Worm (Caenorhabditis elegans) whole organism, L4 larva: ENCODE data around the gene fcmt-1.

Source experiments
- D1046.2 ChIP-seq: fragments of 200-800 bp; sonication (Bioruptor generic); IDR thresholded peaks from 2 replicates; pipeline ENCODE4 v1.3.6; 2022; ENCODE audit warnings: missing genetic modification characterization, missing compliant biosample characterization
- T26A8.4 ChIP-seq: fragments of 200-800 bp; sonication (Bioruptor generic); IDR thresholded peaks from 2 replicates; pipeline ENCODE4 v1.3.6; 2022; ENCODE audit warnings: missing genetic modification characterization, missing compliant biosample characterization
- ZK546.5 ChIP-seq, 2 experiments: sonication (generic microtip); optimal IDR thresholded peaks; 2 replicates each; lab custom pipeline; 2017; ENCODE audit warnings: missing biosample characterization in 2 of 2, missing genetic modification characterization in 2 of 2
- aha-1 ChIP-seq: fragments of 150-350 bp; peaks from one replicate; lab custom pipeline; 2014; ENCODE audit warnings: missing biosample characterization, missing genetic modification characterization
- aly-2 ChIP-seq: sonication (generic microtip); optimal IDR thresholded peaks from 2 replicates; lab custom pipeline; 2018; ENCODE audit warnings: missing biosample characterization, missing genetic modification characterization
- ctbp-1 ChIP-seq: fragments of 200-800 bp; sonication (Bioruptor generic); IDR thresholded peaks from 2 replicates; pipeline ENCODE4 v1.3.6; 2022; ENCODE audit warnings: missing genetic modification reagents, missing genetic modification characterization, missing compliant biosample characterization
- daf-12 ChIP-seq: fragments of 150-350 bp; optimal IDR thresholded peaks from 2 replicates; lab custom pipeline; 2014; ENCODE audit warnings: missing biosample characterization, missing genetic modification reagents, missing genetic modification characterization
- daf-19 ChIP-seq: fragments of 200-800 bp; sonication (Bioruptor generic); conservative IDR thresholded peaks from 2 replicates; pipeline ENCODE4 v1.3.6; 2022; ENCODE audit warnings: missing genetic modification characterization, missing compliant biosample characterization
- dpl-1 ChIP-seq: fragments of 150-350 bp; optimal IDR thresholded peaks from 2 replicates; lab custom pipeline; 2014; ENCODE audit warnings: missing biosample characterization, missing genetic modification reagents, missing genetic modification characterization
- dve-1 ChIP-seq: sonication (generic microtip); optimal IDR thresholded peaks from 2 replicates; lab custom pipeline; 2017; ENCODE audit warnings: antibody characterized with exemption, mild to moderate bottlenecking, missing genetic modification characterization, missing compliant biosample characterization; ENCODE audit not compliant: insufficient read depth
- egl-43 ChIP-seq: fragments of 200-800 bp; sonication (Bioruptor generic); IDR thresholded peaks from 2 replicates; pipeline ENCODE4 v1.3.6; 2022; ENCODE audit warnings: missing genetic modification reagents, missing genetic modification characterization, missing compliant biosample characterization
- fkh-10 ChIP-seq: fragments of 150-350 bp; optimal IDR thresholded peaks from 2 replicates; lab custom pipeline; 2014; ENCODE audit warnings: missing biosample characterization, missing genetic modification reagents, missing genetic modification characterization
- fos-1 ChIP-seq: fragments of 150-350 bp; optimal IDR thresholded peaks from 2 replicates; lab custom pipeline; 2014; ENCODE audit warnings: missing biosample characterization, missing genetic modification characterization
- gei-8 ChIP-seq: fragments of 200-800 bp; sonication (Bioruptor generic); optimal IDR thresholded peaks from 2 replicates; lab custom pipeline; 2018; ENCODE audit warnings: mild to moderate bottlenecking, missing genetic modification characterization, missing compliant biosample characterization
- hif-1 ChIP-seq, 2 experiments: sonication (generic microtip); optimal IDR thresholded peaks; 2 replicates each; lab custom pipeline; 2016 to 2017; ENCODE audit warnings: missing compliant biosample characterization in 2 of 2, missing genetic modification characterization in 2 of 2, missing genetic modification reagents in 2 of 2, missing genotype in 2 of 2, mild to moderate bottlenecking in 1 of 2
- hlh-11 ChIP-seq: fragments of 200-800 bp; sonication (Bioruptor generic); optimal IDR thresholded peaks from 2 replicates; lab custom pipeline; 2018; ENCODE audit warnings: mild to moderate bottlenecking, missing genetic modification characterization, missing compliant biosample characterization
- hmg-1.1 ChIP-seq: fragments of 200-800 bp; sonication (Bioruptor generic); IDR thresholded peaks from 2 replicates; pipeline ENCODE4 v1.3.6; 2022; ENCODE audit warnings: missing genetic modification reagents, missing genetic modification characterization, missing compliant biosample characterization
- lin-13 ChIP-seq: fragments of 150-350 bp; optimal IDR thresholded peaks from 2 replicates; lab custom pipeline; 2014; ENCODE audit warnings: missing biosample characterization, missing genetic modification reagents, missing genetic modification characterization
- lin-15B ChIP-seq: fragments of 150-350 bp; sonication (generic microtip); optimal IDR thresholded peaks from 3 replicates; lab custom pipeline; 2014; ENCODE audit warnings: missing biosample characterization, missing genetic modification characterization
- lin-38 ChIP-seq: fragments of 200-800 bp; sonication (Bioruptor generic); IDR thresholded peaks from 2 replicates; pipeline ENCODE4 v1.3.6; 2022; ENCODE audit warnings: missing genetic modification reagents, missing genetic modification characterization, missing compliant biosample characterization
- lsy-2 ChIP-seq, 2 experiments: fragments of 150-350 bp in 1 of 2; sonication (generic microtip) in 1 of 2; optimal IDR thresholded peaks; 2 replicates each; lab custom pipeline; 2014 to 2017; ENCODE audit warnings: missing biosample characterization in 2 of 2, missing genetic modification characterization in 2 of 2
- mdl-1 ChIP-seq, 2 experiments: fragments of 150-350 bp in 1 of 2; sonication (generic microtip) in 1 of 2; optimal IDR thresholded peaks; 2 replicates each; lab custom pipeline; 2014 to 2017; ENCODE audit warnings: missing biosample characterization in 2 of 2, missing genetic modification characterization in 2 of 2
- mep-1 ChIP-seq: fragments of 150-350 bp; sonication (generic microtip); optimal IDR thresholded peaks from 3 replicates; lab custom pipeline; 2014; ENCODE audit warnings: missing biosample characterization, missing genetic modification characterization
- mes-2 ChIP-seq: sonication (generic microtip); optimal IDR thresholded peaks from 2 replicates; lab custom pipeline; 2016; ENCODE audit warnings: missing genotype, mild to moderate bottlenecking, missing genetic modification characterization, missing compliant biosample characterization; ENCODE audit not compliant: poor library complexity, severe bottlenecking
- nhr-10 ChIP-seq: fragments of 150-350 bp; optimal IDR thresholded peaks from 2 replicates; lab custom pipeline; 2014; ENCODE audit warnings: missing biosample characterization, missing genetic modification characterization
- nhr-11 ChIP-seq: fragments of 150-350 bp; optimal IDR thresholded peaks from 2 replicates; lab custom pipeline; 2014; ENCODE audit warnings: missing biosample characterization, missing genetic modification characterization
- nhr-111 ChIP-seq: fragments of 200-800 bp; sonication (Bioruptor generic); optimal IDR thresholded peaks from 2 replicates; lab custom pipeline; 2018; ENCODE audit warnings: mild to moderate bottlenecking, missing genetic modification characterization, missing compliant biosample characterization
- nhr-237 ChIP-seq: sonication (generic microtip); optimal IDR thresholded peaks from 2 replicates; lab custom pipeline; 2017; ENCODE audit warnings: missing biosample characterization, missing genetic modification characterization
- nhr-28 ChIP-seq: fragments of 150-350 bp; optimal IDR thresholded peaks from 2 replicates; lab custom pipeline; 2014; ENCODE audit warnings: missing biosample characterization, missing genetic modification characterization
- nhr-41 ChIP-seq: fragments of 200-800 bp; sonication (Bioruptor generic); IDR thresholded peaks from 2 replicates; pipeline ENCODE4 v1.3.6; 2022; ENCODE audit warnings: missing genetic modification reagents, missing genetic modification characterization, missing compliant biosample characterization
- nhr-48 ChIP-seq: sonication (generic microtip); optimal IDR thresholded peaks from 2 replicates; lab custom pipeline; 2016; ENCODE audit warnings: mild to moderate bottlenecking, missing genetic modification characterization, missing compliant biosample characterization
- nhr-6 ChIP-seq: fragments of 150-350 bp; optimal IDR thresholded peaks from 2 replicates; lab custom pipeline; 2014; ENCODE audit warnings: missing biosample characterization, missing genetic modification characterization
- nhr-77 ChIP-seq: fragments of 150-350 bp; optimal IDR thresholded peaks from 2 replicates; lab custom pipeline; 2014; ENCODE audit warnings: missing biosample characterization, missing genetic modification characterization
- php-3 ChIP-seq: fragments of 200-800 bp; sonication (Bioruptor generic); IDR thresholded peaks from 2 replicates; pipeline ENCODE4 v1.3.6; 2022; ENCODE audit warnings: missing genetic modification reagents, missing genetic modification characterization, missing compliant biosample characterization
- pqm-1 ChIP-seq: sonication (generic microtip); optimal IDR thresholded peaks from 2 replicates; lab custom pipeline; 2017; ENCODE audit warnings: missing biosample characterization, missing genetic modification characterization
- rbr-2 ChIP-seq: sonication (generic microtip); optimal IDR thresholded peaks from 2 replicates; lab custom pipeline; 2016; ENCODE audit warnings: missing genotype, missing genetic modification characterization, missing compliant biosample characterization
- saeg-2 ChIP-seq: fragments of 200-800 bp; sonication (Bioruptor generic); IDR thresholded peaks from 2 replicates; pipeline ENCODE4 v1.3.6; 2022; ENCODE audit warnings: missing genetic modification reagents, missing genetic modification characterization, missing compliant biosample characterization
- set-16 ChIP-seq: fragments of 200-800 bp; sonication (Bioruptor generic); IDR thresholded peaks from 2 replicates; pipeline ENCODE4 v1.3.6; 2022; ENCODE audit warnings: missing genetic modification reagents, missing genetic modification characterization, missing compliant biosample characterization
- skn-1 ChIP-seq: fragments of 150-350 bp; optimal IDR thresholded peaks from 2 replicates; lab custom pipeline; 2014; ENCODE audit warnings: missing biosample characterization, missing genetic modification characterization
- snpc-1.2 ChIP-seq: fragments of 200-800 bp; sonication (Bioruptor generic); IDR thresholded peaks from 2 replicates; pipeline ENCODE4 v1.3.6; 2022; ENCODE audit warnings: missing genetic modification reagents, missing genetic modification characterization, missing compliant biosample characterization
- tag-97 ChIP-seq: fragments of 200-800 bp; sonication (Bioruptor generic); IDR thresholded peaks from 2 replicates; pipeline ENCODE4 v1.3.6; 2022; ENCODE audit warnings: missing genetic modification characterization, missing compliant biosample characterization
- unc-39 ChIP-seq: sonication (generic microtip); optimal IDR thresholded peaks from 2 replicates; lab custom pipeline; 2017; ENCODE audit warnings: missing biosample characterization, missing genetic modification characterization
- unc-62 ChIP-seq, 3 experiments: fragments of 150-350 bp in 1 of 3; sonication (generic microtip); optimal IDR thresholded peaks in 2 of 3; peaks in 1 of 3; 1 replicate in 1 of 3; 2 replicates in 2 of 3; lab custom pipeline; 2014 to 2017; ENCODE audit warnings: missing biosample characterization in 3 of 3, missing genetic modification characterization in 3 of 3, missing genetic modification reagents in 3 of 3, missing genotype in 1 of 3
- zag-1 ChIP-seq: fragments of 150-350 bp; optimal IDR thresholded peaks from 2 replicates; lab custom pipeline; 2014; ENCODE audit warnings: missing biosample characterization, missing genetic modification characterization
- ztf-7 ChIP-seq: fragments of 150-350 bp; optimal IDR thresholded peaks from 2 replicates; lab custom pipeline; 2014; ENCODE audit warnings: missing biosample characterization, missing genetic modification characterization

fcmt-1 gene

ce11 chrII:11694432-11694831 lies 14.9 kb downstream of the fcmt-1 start:
- no peak for TF ChIP-seq hif-1 (tag; optimal IDR thresholded peaks at IDR 0.05; lab: Kevin White, UChicago)
- no peak for TF ChIP-seq fkh-10 (GFP tag; lab: Kevin White, UChicago)
- TF ChIP-seq daf-19 (GFP tag; lab: Robert Waterston, UW) = no peak
- no peak for TF ChIP-seq nhr-28
- TF ChIP-seq lin-13 (GFP tag; lab: Kevin White, UChicago) = peak; percentile 29
- TF ChIP-seq unc-62 (GFP tag; optimal IDR thresholded peaks at IDR 0.05 in 1 of 2; lab: Kevin White, UChicago) = peak in 1 of 2 experiments; percentile 42
- TF ChIP-seq unc-62 (tag; optimal IDR thresholded peaks at IDR 0.05; lab: Kevin White, UChicago) = no peak
- TF ChIP-seq lsy-2 (tag; optimal IDR thresholded peaks at IDR 0.05; lab: Kevin White, UChicago) = peak in 1 of 2 experiments; percentile 70
- TF ChIP-seq nhr-237 (tag; lab: Kevin White, UChicago) = no peak
- no peak for TF ChIP-seq egl-43 (GFP tag; lab: Robert Waterston, UW)
- TF ChIP-seq lin-38 (GFP tag; lab: Robert Waterston, UW) = peak; percentile 31; the same call in 1 of the 2 replicates
- peak; percentile 96 for TF ChIP-seq aha-1 (tag; lab: Kevin White, UChicago)
- no peak for TF ChIP-seq daf-12 (tag; lab: Kevin White, UChicago)
- no peak for TF ChIP-seq nhr-11 (tag; lab: Kevin White, UChicago)
- TF ChIP-seq mep-1 (tag; lab: Kevin White, UChicago) = peak; percentile 50
- peak; percentile 50 for TF ChIP-seq dpl-1 (GFP tag; lab: Kevin White, UChicago)
- peak; percentile 1 for TF ChIP-seq nhr-77 (tag; lab: Kevin White, UChicago)
- peak; percentile 43 for TF ChIP-seq dve-1
- TF ChIP-seq hlh-11 (tag; lab: Kevin White, UChicago) = peak; percentile 25
- TF ChIP-seq snpc-1.2 (GFP tag; lab: Robert Waterston, UW) = 0 out of 2 replicates have a peak, but pooled peaks have one; percentile 17
- TF ChIP-seq nhr-41 = no peak
- no peak for TF ChIP-seq ztf-7 (tag; lab: Kevin White, UChicago)
- TF ChIP-seq T26A8.4 (GFP tag; lab: Robert Waterston, UW) = no peak
- peak; percentile 15 for TF ChIP-seq rbr-2 (tag; lab: Kevin White, UChicago)
- no peak for TF ChIP-seq nhr-111 (GFP tag; lab: Kevin White, UChicago)
- TF ChIP-seq mes-2 (tag; lab: Kevin White, UChicago) = peak; percentile 38
- TF ChIP-seq, all 104 proteins: peak for 13

- TF ChIP-seq set-16 (GFP tag; lab: Robert Waterston, UW) (peak; percentile 38), aly-2 (tag; lab: Kevin White, UChicago) (peak; percentile 48), unc-39 (tag; lab: Kevin White, UChicago) (no peak), ctbp-1 (GFP tag; lab: Robert Waterston, UW) (0 out of 2 replicates have a peak, but pooled peaks have one; percentile 16), tag-97 (no peak), unc-62 (GFP tag; optimal IDR thresholded peaks at IDR 0.05 in 1 of 2; lab: Kevin White, UChicago) (peak in 1 of 2 experiments; percentile 56), unc-62 (tag; optimal IDR thresholded peaks at IDR 0.05; lab: Kevin White, UChicago) (no peak), mep-1 (tag; lab: Kevin White, UChicago) (no peak), nhr-48 (tag; lab: Kevin White, UChicago) (no peak), D1046.2 (GFP tag; lab: Robert Waterston, UW) (peak; percentile 81; the same call in 1 of the 2 replicates)
Measured at ce11 chrII:11690868-11691267, 18.5 kb downstream of the fcmt-1 start.

ce11 chrII:11689941-11690340 lies 19.4 kb downstream of the fcmt-1 start:
- no peak for TF ChIP-seq pqm-1 (tag; lab: Kevin White, UChicago)
- TF ChIP-seq php-3 (GFP tag; lab: Robert Waterston, UW) = no peak
- no peak for TF ChIP-seq tag-97
- no peak for TF ChIP-seq unc-39 (tag; lab: Kevin White, UChicago)
- TF ChIP-seq nhr-10 = no peak
- TF ChIP-seq hmg-1.1 = no peak
- TF ChIP-seq fos-1 (tag; lab: Kevin White, UChicago) = no peak
- TF ChIP-seq lin-38 (GFP tag; lab: Robert Waterston, UW) = no peak
- TF ChIP-seq saeg-2 (GFP tag; lab: Robert Waterston, UW) = no peak
- TF ChIP-seq nhr-6 (tag; lab: Kevin White, UChicago) = no peak
- TF ChIP-seq zag-1 (tag; lab: Kevin White, UChicago) = no peak
- no peak for TF ChIP-seq mdl-1 (tag; optimal IDR thresholded peaks at IDR 0.05; lab: Kevin White, UChicago)
- TF ChIP-seq gei-8 = no peak
- no peak for TF ChIP-seq ctbp-1 (GFP tag; lab: Robert Waterston, UW)
- no peak for TF ChIP-seq fkh-10 (GFP tag; lab: Kevin White, UChicago)
- no peak for TF ChIP-seq lin-15B (tag; lab: Kevin White, UChicago)
- no peak for TF ChIP-seq ZK546.5 (tag; optimal IDR thresholded peaks at IDR 0.05; lab: Kevin White, UChicago)
- TF ChIP-seq rbr-2 (tag; lab: Kevin White, UChicago) = no peak
- TF ChIP-seq skn-1 (tag; lab: Kevin White, UChicago) = no peak
